Worm (Caenorhabditis elegans) whole organism, L2 larva: ENCODE measurements around the gene F49F1.10.

Experiments
- F13H6.1 ChIP-seq: sonication (generic microtip); optimal IDR thresholded peaks from 2 replicates; lab custom pipeline; 2016; ENCODE audit warnings: missing genetic modification characterization, missing compliant biosample characterization
- R02D3.7 ChIP-seq: fragments of 150-350 bp; optimal IDR thresholded peaks from 2 replicates; lab custom pipeline; 2014; ENCODE audit warnings: missing biosample characterization, missing genetic modification characterization
- ceh-82 ChIP-seq: fragments of 150-350 bp; optimal IDR thresholded peaks from 2 replicates; lab custom pipeline; 2014; ENCODE audit warnings: missing biosample characterization, missing genetic modification characterization
- egl-27 ChIP-seq: sonication (generic microtip); optimal IDR thresholded peaks from 3 replicates; lab custom pipeline; 2017; ENCODE audit warnings: missing biosample characterization, missing genetic modification reagents, missing genetic modification characterization
- fos-1 ChIP-seq: fragments of 150-350 bp; optimal IDR thresholded peaks from 2 replicates; lab custom pipeline; 2014; ENCODE audit warnings: missing biosample characterization, missing genetic modification characterization
- lin-39 ChIP-seq: fragments of 150-350 bp; optimal IDR thresholded peaks from 2 replicates; lab custom pipeline; 2014; ENCODE audit warnings: missing biosample characterization, missing genetic modification reagents, missing genetic modification characterization
- lsy-2 ChIP-seq, 2 experiments: fragments of 150-350 bp in 1 of 2; sonication (generic microtip) in 1 of 2; optimal IDR thresholded peaks; 2 replicates each; lab custom pipeline; 2014 to 2017; ENCODE audit warnings: missing biosample characterization in 2 of 2, missing genetic modification characterization in 2 of 2
- nhr-21 ChIP-seq: fragments of 150-350 bp; optimal IDR thresholded peaks from 2 replicates; lab custom pipeline; 2014; ENCODE audit warnings: missing biosample characterization, missing genetic modification characterization
- zag-1 ChIP-seq: fragments of 150-350 bp; optimal IDR thresholded peaks from 2 replicates; lab custom pipeline; 2014; ENCODE audit warnings: missing biosample characterization, missing genetic modification characterization

DNA sequence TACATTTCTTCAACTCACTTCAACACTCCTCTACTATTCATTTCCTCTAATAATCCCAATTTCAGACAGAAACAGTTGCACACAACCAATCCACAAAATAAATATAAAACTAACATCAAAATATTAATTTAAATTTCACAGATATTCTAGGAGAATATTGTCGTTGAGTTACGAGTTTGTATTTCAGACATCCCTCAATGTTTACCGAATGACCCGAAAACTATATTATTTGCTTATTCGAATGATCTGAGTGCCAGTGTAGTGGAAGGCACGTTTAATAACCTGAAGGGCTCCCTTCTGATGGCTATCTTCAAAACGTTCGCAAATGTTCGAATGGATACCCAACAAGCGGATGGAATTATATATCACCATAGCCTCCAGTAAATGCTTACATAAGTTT, 5.9 kb upstream of the F49F1.10 start, which contains the start of gene R07C12.3:
- TF ChIP-seq fos-1 (tag; lab: Kevin White, UChicago) (no peak), F13H6.1 (tag; lab: Kevin White, UChicago) (no peak), nhr-21 (no peak), zag-1 (tag; lab: Kevin White, UChicago) (no peak), lin-39 (tag; lab: Kevin White, UChicago) (no peak), R02D3.7 (tag; lab: Kevin White, UChicago) (no peak), ceh-82 (tag; lab: Kevin White, UChicago) (no peak), egl-27 (tag; lab: Kevin White, UChicago) (no peak), lsy-2 (tag; optimal IDR thresholded peaks at IDR 0.05; lab: Kevin White, UChicago) (no peak)
